Worm (Caenorhabditis elegans): ENCODE results near the gene Y43F8B.29.

DNA sequence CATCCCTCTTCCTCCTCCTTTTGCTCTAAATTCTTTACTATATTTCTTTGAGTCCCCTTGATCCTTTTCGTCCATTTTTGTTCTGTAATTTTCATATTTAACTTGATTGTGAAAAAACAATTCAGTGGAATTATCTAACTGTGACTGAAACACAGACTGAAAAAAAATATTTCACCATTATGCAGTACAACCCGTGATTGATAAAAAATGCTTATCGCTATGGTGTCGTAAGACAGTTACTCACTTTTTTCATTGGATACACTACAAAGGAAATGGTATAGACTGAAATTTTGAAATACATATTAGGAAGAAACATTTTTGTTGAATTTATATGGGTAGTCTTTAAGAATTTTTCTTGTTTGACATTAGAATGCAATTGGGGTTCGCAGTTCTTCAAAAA, 23.8 kb upstream of the Y43F8B.29 start, which contains the start of gene Y43F8B.23:
- no peak for TF ChIP-seq him-1 (tag; optimal IDR thresholded peaks at IDR 0.05)
- TF ChIP-seq dao-5 (tag; optimal IDR thresholded peaks at IDR 0.05), result no peak
